Worm (Caenorhabditis elegans) whole organism, L4/young adult: ENCODE measurements around the gene dhs-27.

ENCODE experiments used
- W03F9.2 ChIP-seq: fragments of 150-350 bp; optimal IDR thresholded peaks from 2 replicates; lab custom pipeline; 2014; ENCODE audit warnings: missing biosample characterization, missing genetic modification characterization
- him-1 ChIP-seq: sonication (generic microtip); optimal IDR thresholded peaks from 2 replicates; lab custom pipeline; 2016; ENCODE audit warnings: missing genotype, missing genetic modification reagents, missing genetic modification characterization, missing compliant biosample characterization

DNA sequence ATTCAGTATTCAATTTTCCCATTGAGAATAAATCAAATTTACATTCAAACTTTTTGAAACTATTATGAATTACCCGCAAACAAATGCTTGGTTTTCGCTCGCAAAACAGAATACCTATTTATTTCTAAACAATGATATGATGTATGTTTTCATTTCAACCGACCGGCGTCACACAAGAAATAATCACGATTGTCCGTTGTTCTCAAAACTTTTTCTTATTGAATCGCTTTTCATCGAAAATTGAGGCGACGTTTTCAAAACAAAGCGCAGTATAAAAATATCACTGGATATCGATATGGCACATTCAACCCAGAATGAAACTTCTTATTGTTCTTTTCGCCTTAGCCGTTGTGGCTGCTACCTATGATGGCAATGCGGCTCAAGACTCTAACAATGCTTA is 27.0 kb upstream of the dhs-27 start, which contains the start of gene ZK813.3:
- TF ChIP-seq him-1 (tag; lab: Kevin White, UChicago) = no peak
- no peak for TF ChIP-seq W03F9.2 (tag; lab: Kevin White, UChicago)
